Worm (Caenorhabditis elegans): Measurements from ENCODE around the gene scb-1.

Gene scb-1

DNA sequence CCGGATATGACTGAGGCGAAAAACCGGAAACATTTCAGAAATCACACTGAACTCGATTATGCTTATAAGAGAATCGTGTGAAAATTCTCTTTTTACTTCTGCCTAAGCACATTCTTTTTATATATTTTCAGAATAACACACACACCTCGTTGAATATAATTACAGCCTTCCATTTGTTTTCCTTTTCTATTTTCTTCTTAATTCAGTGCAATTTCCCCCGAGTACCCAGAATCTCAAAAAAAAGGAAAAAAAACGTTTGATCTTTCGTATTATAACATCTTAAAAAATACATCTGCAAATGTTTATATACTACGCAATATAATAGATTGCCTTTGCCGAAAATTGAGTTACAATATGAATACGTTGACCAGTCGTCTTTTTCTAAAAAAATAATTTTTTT is 12.3 kb upstream of the scb-1 start:
- TF ChIP-seq cebp-2 (GFP tag; IDR thresholded peaks at IDR 0.05) (no peak), nhr-90 (tag; optimal IDR thresholded peaks at IDR 0.05) (no peak), let-526 (GFP tag; IDR thresholded peaks at IDR 0.05) (no peak), somi-1 (GFP tag; optimal IDR thresholded peaks at IDR 0.05) (no peak), F23B12.7 (tag; optimal IDR thresholded peaks at IDR 0.05; ENCODE audit: insufficient read depth) (no peak), nhr-179 (tag; optimal IDR thresholded peaks at IDR 0.05) (no peak), ztf-6 (GFP tag; IDR thresholded peaks at IDR 0.05) (no peak), lsl-1 (GFP tag; optimal IDR thresholded peaks at IDR 0.05) (no peak), tbp1 (GFP tag; optimal IDR thresholded peaks at IDR 0.05) (no peak), tlf-1 (GFP tag; optimal IDR thresholded peaks at IDR 0.05) (no peak), pha-4 (tag; optimal IDR thresholded peaks at IDR 0.05) (no peak), bed-2 (GFP tag; IDR thresholded peaks at IDR 0.05) (no peak), egl-18 (GFP tag; IDR thresholded peaks at IDR 0.05) (no peak), let-607 (tag; optimal IDR thresholded peaks at IDR 0.05) (no peak), K11D2.4 (GFP tag; IDR thresholded peaks at IDR 0.05) (no peak), xnd-1 (tag; optimal IDR thresholded peaks at IDR 0.05) (no peak), lin-54 (GFP tag; optimal IDR thresholded peaks at IDR 0.05) (no peak), ztf-3 (GFP tag; optimal IDR thresholded peaks at IDR 0.05) (no peak)

DNA sequence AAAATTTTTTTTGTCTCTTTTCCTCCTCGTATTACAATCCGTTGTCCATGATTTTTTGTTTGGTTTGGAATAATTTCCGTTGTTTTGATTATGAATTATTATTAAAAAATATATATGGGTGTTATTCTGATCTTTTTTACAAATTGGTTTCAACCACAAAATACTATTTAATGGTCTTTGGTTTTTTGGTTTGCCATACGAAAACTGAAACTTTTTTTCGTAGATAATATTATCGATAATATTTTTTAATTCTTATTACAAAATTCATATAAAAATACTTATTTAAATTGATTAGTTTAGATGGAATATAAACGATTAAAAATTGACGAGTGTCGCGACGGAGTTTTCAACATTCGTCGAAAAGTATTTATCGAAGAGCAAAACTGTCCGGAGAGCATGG is 7.7 kb upstream of the scb-1 start, which contains the start of gene jmjd-5:
jmjd-5 (plus strand) TSS at position 301 of the 400 bp plus-strand sequence.
- TF ChIP-seq snpc-4 (GFP tag; optimal IDR thresholded peaks at IDR 0.05), result no peak
- no peak for TF ChIP-seq snpc-4 (tag; optimal IDR thresholded peaks at IDR 0.05)
- TF ChIP-seq let-607 (tag; optimal IDR thresholded peaks at IDR 0.05), result no peak
- TF ChIP-seq fkh-3 (tag; optimal IDR thresholded peaks at IDR 0.05), result no peak
- no peak for TF ChIP-seq zfh-2 (GFP tag; conservative IDR thresholded peaks at IDR 0.05)
- TF ChIP-seq tlf-1 (GFP tag; optimal IDR thresholded peaks at IDR 0.05), result no peak
- no peak for TF ChIP-seq rcor-1 (GFP tag; IDR thresholded peaks at IDR 0.05)
- no peak for TF ChIP-seq mcd-1 (GFP tag; IDR thresholded peaks at IDR 0.05)
- no peak for TF ChIP-seq unc-130 (GFP tag; optimal IDR thresholded peaks at IDR 0.05)
- no peak for TF ChIP-seq akir-1 (GFP tag; optimal IDR thresholded peaks at IDR 0.05)
- TF ChIP-seq F49E8.2 (tag; optimal IDR thresholded peaks at IDR 0.05; ENCODE audit: insufficient read depth), result no peak
- no peak for TF ChIP-seq F52B5.7 (tag; optimal IDR thresholded peaks at IDR 0.05)
- TF ChIP-seq hlh-12 (tag; optimal IDR thresholded peaks at IDR 0.05), result no peak
- TF ChIP-seq nfyb-1 (GFP tag; IDR thresholded peaks at IDR 0.05), result no peak
- no peak for TF ChIP-seq lsl-1 (GFP tag; optimal IDR thresholded peaks at IDR 0.05)

DNA sequence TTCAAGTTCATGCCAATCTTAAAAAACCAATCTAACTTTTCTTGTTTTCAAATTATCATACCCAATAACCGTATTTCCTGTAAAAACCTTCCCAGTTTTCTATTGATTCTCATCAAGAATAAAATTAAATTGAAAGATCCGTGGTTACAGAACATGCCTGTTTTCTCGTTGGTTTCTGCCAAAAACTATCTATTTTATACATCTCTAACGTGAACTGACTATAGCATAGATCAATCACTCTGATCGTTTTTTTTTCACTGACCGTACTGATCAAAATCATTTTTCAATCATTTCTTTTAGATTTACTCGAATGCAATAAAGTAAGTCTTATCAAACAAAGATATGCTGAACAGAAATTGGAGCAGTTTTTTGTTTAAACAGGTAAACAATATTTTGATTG is 5.4 kb upstream of the scb-1 start, which contains the start of gene C06H2.2:
C06H2.2 (plus strand) TSS at position 301 of the 400 bp plus-strand sequence.
- TF ChIP-seq athp-1 (tag; optimal IDR thresholded peaks at IDR 0.05) (no peak), ekl-4 (GFP tag; IDR thresholded peaks at IDR 0.05) (no peak), Y79H2A.3 (GFP tag; conservative IDR thresholded peaks at IDR 0.05) (no peak), B0336.3 (GFP tag; IDR thresholded peaks at IDR 0.05) (no peak), efl-1 (GFP tag; optimal IDR thresholded peaks at IDR 0.05) (no peak), rcor-1 (GFP tag; IDR thresholded peaks at IDR 0.05) (no peak), sptf-2 (GFP tag; optimal IDR thresholded peaks at IDR 0.05) (no peak), ccch-3 (GFP tag; optimal IDR thresholded peaks at IDR 0.05) (no peak), nhr-90 (tag; optimal IDR thresholded peaks at IDR 0.05) (no peak), ztf-3 (GFP tag; optimal IDR thresholded peaks at IDR 0.05) (no peak), madf-3 (GFP tag; IDR thresholded peaks at IDR 0.05) (no peak), madf-8 (GFP tag; conservative IDR thresholded peaks at IDR 0.05) (no peak), fkh-3 (tag; optimal IDR thresholded peaks at IDR 0.05) (no peak), Y95B8A.8 (GFP tag; IDR thresholded peaks at IDR 0.05) (no peak), B0261.1 (tag; optimal IDR thresholded peaks at IDR 0.05) (no peak), sdz-38 (tag; optimal IDR thresholded peaks at IDR 0.05) (no peak), bed-2 (GFP tag; IDR thresholded peaks at IDR 0.05) (no peak), ztf-28 (GFP tag; IDR thresholded peaks at IDR 0.05) (no peak), ztf-25 (GFP tag; IDR thresholded peaks at IDR 0.05) (no peak)

Measured in whole organism, young adult.